Worm (Caenorhabditis elegans): ENCODE data around the gene twk-45.

twk-45 gene

ce11 chrIII:2758092-2758491, 43.6 kb downstream of the twk-45 start:
- TF ChIP-seq pha-4 (tag; optimal IDR thresholded peaks at IDR 0.05) (no peak), ZK546.5 (tag; optimal IDR thresholded peaks at IDR 0.05) (no peak), nhr-25 (tag; optimal IDR thresholded peaks at IDR 0.05) (no peak)

ce11 chrIII:2757478-2757877, 44.2 kb downstream of the twk-45 start:
- no peak for TF ChIP-seq fkh-2 (tag; optimal IDR thresholded peaks at IDR 0.05)
- no peak for TF ChIP-seq jun-1 (tag; optimal IDR thresholded peaks at IDR 0.05)
- no peak for TF ChIP-seq nhr-43 (tag; optimal IDR thresholded peaks at IDR 0.05; ENCODE audit: poor library complexity, severe bottlenecking)
- TF ChIP-seq nhr-25 (tag; optimal IDR thresholded peaks at IDR 0.05): no peak

ce11 chrIII:2756260-2756659, 45.4 kb downstream of the twk-45 start, which contains the start of gene gldi-9:
gldi-9 (minus strand) TSS chrIII:2756360.
- TF ChIP-seq nhr-67 (tag; optimal IDR thresholded peaks at IDR 0.05): no peak
- TF ChIP-seq pha-4 (tag; optimal IDR thresholded peaks at IDR 0.05): peak; percentile 33

- TF ChIP-seq egl-27 (tag; optimal IDR thresholded peaks at IDR 0.05) (no peak), pqm-1 (tag; optimal IDR thresholded peaks at IDR 0.05) (peak; percentile 33)
These were observed 55.1 kb downstream of the twk-45 start, which contains the start of gene Y71H2AM.14 for ce11 chrIII:2746553-2746952. Y71H2AM.14 (minus strand) TSS chrIII:2746653.

Data from whole organism, L3 larva.